Fruit fly (Drosophila melanogaster) whole organism, embryonic: ENCODE measurements around the gene CG16753.
A peak's percentile ranks its signal among the peaks of the same experiment; 100 is the strongest.

Source experiments
- Aef1 ChIP-seq: fragments of 200-800 bp; sonication (Bioruptor generic); IDR thresholded peaks from 3 replicates; pipeline ENCODE4 v1.3.6; 2022; ENCODE audit warnings: missing biosample characterization, missing genetic modification characterization
- Bdp1 ChIP-seq: fragments of 200-800 bp; sonication (Bioruptor generic); optimal IDR thresholded peaks from 3 replicates; lab custom pipeline; 2016; ENCODE audit warnings: missing biosample characterization, missing genetic modification characterization
- Bgb ChIP-seq: fragments of 200-800 bp; sonication (Bioruptor generic); IDR thresholded peaks from 2 replicates; pipeline ENCODE4 v1.3.6; 2022; ENCODE audit warnings: missing biosample characterization, missing genetic modification characterization; ENCODE audit not compliant: partially characterized antibody
- CG14860 ChIP-seq: fragments of 200-800 bp; sonication (Bioruptor generic); IDR thresholded peaks from 3 replicates; pipeline ENCODE4 v1.3.6; 2022; ENCODE audit warnings: missing biosample characterization, missing genetic modification characterization; ENCODE audit not compliant: partially characterized antibody
- CG16813 ChIP-seq: fragments of 200-800 bp; sonication (Bioruptor generic); IDR thresholded peaks from 3 replicates; pipeline ENCODE4 v1.3.6; 2022; ENCODE audit warnings: missing biosample characterization, missing genetic modification characterization; ENCODE audit not compliant: partially characterized antibody
- CG3065 ChIP-seq: fragments of 200-800 bp; sonication (Bioruptor generic); optimal IDR thresholded peaks from 2 replicates; lab custom pipeline; 2016; ENCODE audit warnings: missing biosample characterization, missing genetic modification characterization
- CG34224 ChIP-seq: fragments of 200-800 bp; sonication (Bioruptor generic); IDR thresholded peaks from 3 replicates; pipeline ENCODE4 v1.3.6; 2022; ENCODE audit warnings: missing biosample characterization, missing genetic modification characterization; ENCODE audit not compliant: partially characterized antibody
- CG4328 ChIP-seq: fragments of 200-800 bp; sonication (Bioruptor generic); optimal IDR thresholded peaks from 3 replicates; lab custom pipeline; 2017; ENCODE audit warnings: missing biosample characterization, missing genetic modification reagents, missing genetic modification characterization
- CG4730 ChIP-seq: fragments of 200-800 bp; sonication (Bioruptor generic); IDR thresholded peaks from 2 replicates; pipeline ENCODE4 v1.3.6; 2022; ENCODE audit warnings: missing biosample characterization, missing genetic modification characterization
- CG6791 ChIP-seq: fragments of 200-800 bp; sonication (Bioruptor generic); IDR thresholded peaks from 3 replicates; pipeline ENCODE4 v1.3.6; 2022; ENCODE audit warnings: missing biosample characterization, missing genetic modification characterization; ENCODE audit not compliant: partially characterized antibody
- CG7839 ChIP-seq: fragments of 200-800 bp; sonication (Bioruptor generic); optimal IDR thresholded peaks from 3 replicates; lab custom pipeline; 2018; ENCODE audit warnings: missing biosample characterization, mild to moderate bottlenecking, missing genetic modification characterization, moderate library complexity
- CG8281 ChIP-seq: fragments of 200-800 bp; sonication (Bioruptor generic); optimal IDR thresholded peaks from 2 replicates; lab custom pipeline; 2018; ENCODE audit warnings: missing biosample characterization, mild to moderate bottlenecking, missing genetic modification characterization, moderate library complexity
- Dll ChIP-seq: fragments of 200-800 bp; sonication (Bioruptor generic); IDR thresholded peaks from 4 replicates; pipeline ENCODE4 v1.3.6; 2022; ENCODE audit warnings: missing biosample characterization, missing genetic modification characterization; ENCODE audit not compliant: partially characterized antibody
- Fer3 ChIP-seq: fragments of 200-800 bp; sonication (Bioruptor generic); optimal IDR thresholded peaks from 2 replicates; lab custom pipeline; 2018; ENCODE audit warnings: missing biosample characterization, mild to moderate bottlenecking, missing genetic modification characterization, moderate library complexity
- HHEX ChIP-seq: fragments of 200-800 bp; sonication (Bioruptor generic); optimal IDR thresholded peaks from 3 replicates; lab custom pipeline; 2017; ENCODE audit warnings: missing biosample characterization, mild to moderate bottlenecking, missing genetic modification characterization, missing genetic modification reagents
- Hmr ChIP-seq: fragments of 200-800 bp; sonication (Bioruptor generic); optimal IDR thresholded peaks from 3 replicates; lab custom pipeline; 2017; ENCODE audit warnings: mild to moderate bottlenecking, missing biosample characterization, missing genetic modification reagents, missing genetic modification characterization
- Med ChIP-seq: fragments of 200-800 bp; sonication (Bioruptor generic); peaks from one replicate; lab custom pipeline; 2016; ENCODE audit warnings: missing biosample characterization, missing genetic modification characterization, mild to moderate bottlenecking, inconsistent platforms, moderate library complexity
- Scr ChIP-seq: fragments of 200-800 bp; sonication (Bioruptor generic); IDR thresholded peaks from 2 replicates; pipeline ENCODE4 v1.3.6; 2022; ENCODE audit warnings: missing biosample characterization, missing genetic modification characterization; ENCODE audit not compliant: partially characterized antibody
- Ssrp ChIP-seq: fragments of 200-800 bp; sonication (Bioruptor generic); optimal IDR thresholded peaks from 2 replicates; lab custom pipeline; 2018; ENCODE audit warnings: missing biosample characterization, mild to moderate bottlenecking, missing genetic modification characterization, moderate library complexity
- amos ChIP-seq: fragments of 200-800 bp; sonication (Bioruptor generic); IDR thresholded peaks from 2 replicates; pipeline ENCODE4 v1.3.6; 2022; ENCODE audit warnings: missing biosample characterization, missing genetic modification characterization; ENCODE audit not compliant: partially characterized antibody
- ato ChIP-seq: fragments of 200-800 bp; sonication (Bioruptor generic); IDR thresholded peaks from 2 replicates; pipeline ENCODE4 v1.3.6; 2022; ENCODE audit warnings: missing biosample characterization, missing genetic modification characterization; ENCODE audit not compliant: partially characterized antibody
- btn ChIP-seq: fragments of 200-800 bp; sonication (Bioruptor generic); optimal IDR thresholded peaks from 2 replicates; lab custom pipeline; 2016; ENCODE audit warnings: missing biosample characterization, missing genetic modification characterization
- cad ChIP-seq: fragments of >200 bp; optimal IDR thresholded peaks from 2 replicates; lab custom pipeline; 2017; ENCODE audit warnings: missing biosample characterization, missing genetic modification characterization
- chif ChIP-seq, 2 experiments: fragments of 200-800 bp; sonication (Bioruptor generic); optimal IDR thresholded peaks; 3 replicates each; lab custom pipeline; 2016; ENCODE audit warnings: missing biosample characterization in 2 of 2, missing genetic modification characterization in 2 of 2
- exex ChIP-seq: fragments of 200-800 bp; sonication (Bioruptor generic); optimal IDR thresholded peaks from 4 replicates; lab custom pipeline; 2018; ENCODE audit warnings: missing biosample characterization, mild to moderate bottlenecking, missing genetic modification characterization, moderate library complexity
- gcm ChIP-seq: fragments of 200-800 bp; sonication (Bioruptor generic); optimal IDR thresholded peaks from 2 replicates; lab custom pipeline; 2019; ENCODE audit warnings: missing biosample characterization, mild to moderate bottlenecking, missing genetic modification characterization, moderate library complexity
- h ChIP-seq: fragments of >200 bp; optimal IDR thresholded peaks from 2 replicates; lab custom pipeline; 2017
- hb ChIP-seq: fragments of 200-800 bp; sonication (Bioruptor generic); IDR thresholded peaks from 3 replicates; pipeline ENCODE4 v1.3.6; 2022; ENCODE audit warnings: missing biosample characterization, missing genetic modification characterization; ENCODE audit not compliant: partially characterized antibody
- hbn ChIP-seq: fragments of 200-800 bp; sonication (Bioruptor generic); IDR thresholded peaks from 2 replicates; pipeline ENCODE4 v1.3.6; 2022; ENCODE audit warnings: missing biosample characterization, missing genetic modification characterization; ENCODE audit not compliant: partially characterized antibody
- knrl ChIP-seq: fragments of 200-800 bp; sonication (Bioruptor generic); IDR thresholded peaks from 3 replicates; pipeline ENCODE4 v1.3.6; 2022; ENCODE audit warnings: missing biosample characterization, missing genetic modification characterization; ENCODE audit not compliant: partially characterized antibody
- lmd ChIP-seq: fragments of 200-800 bp; sonication (Bioruptor generic); IDR thresholded peaks from 2 replicates; pipeline ENCODE4 v1.3.6; 2022; ENCODE audit warnings: missing biosample characterization, missing genetic modification characterization
- mld ChIP-seq: fragments of 200-800 bp; sonication (Bioruptor generic); IDR thresholded peaks from 3 replicates; pipeline ENCODE4 v1.3.6; 2022; ENCODE audit warnings: missing biosample characterization, missing genetic modification characterization; ENCODE audit not compliant: partially characterized antibody
- nerfin-2 ChIP-seq: fragments of 200-800 bp; sonication (Bioruptor generic); IDR thresholded peaks from 2 replicates; pipeline ENCODE4 v1.3.6; 2022; ENCODE audit warnings: missing biosample characterization, missing genetic modification characterization; ENCODE audit not compliant: partially characterized antibody
- sens ChIP-seq: fragments of 200-800 bp; sonication (Bioruptor generic); peaks from one replicate; lab custom pipeline; 2016; ENCODE audit warnings: missing biosample characterization, missing genetic modification characterization
- sna ChIP-seq: fragments of 200-800 bp; sonication (Bioruptor generic); IDR thresholded peaks from 2 replicates; pipeline ENCODE4 v1.3.6; 2022; ENCODE audit warnings: missing biosample characterization, missing genetic modification characterization; ENCODE audit not compliant: partially characterized antibody
- so ChIP-seq: fragments of 200-800 bp; sonication (Bioruptor generic); IDR thresholded peaks from 3 replicates; pipeline ENCODE4 v1.3.6; 2022; ENCODE audit warnings: missing biosample characterization, missing genetic modification characterization
- sqz ChIP-seq: fragments of 200-800 bp; sonication (Bioruptor generic); optimal IDR thresholded peaks from 3 replicates; lab custom pipeline; 2018; ENCODE audit warnings: missing biosample characterization, mild to moderate bottlenecking, missing genetic modification characterization
- sr ChIP-seq: fragments of 200-800 bp; sonication (Bioruptor generic); IDR thresholded peaks from 3 replicates; pipeline ENCODE4 v1.3.6; 2022; ENCODE audit warnings: missing biosample characterization, missing genetic modification characterization
- tna ChIP-seq: fragments of 200-800 bp; sonication (Bioruptor generic); IDR thresholded peaks from 2 replicates; pipeline ENCODE4 v1.3.6; 2022; ENCODE audit warnings: missing biosample characterization, missing genetic modification characterization; ENCODE audit not compliant: partially characterized antibody
- toy ChIP-seq: fragments of 200-800 bp; sonication (Bioruptor generic); IDR thresholded peaks from 2 replicates; pipeline ENCODE4 v1.3.6; 2022; ENCODE audit warnings: missing biosample characterization, missing genetic modification characterization
- unc-4 ChIP-seq: fragments of 200-800 bp; sonication (Bioruptor generic); IDR thresholded peaks from 2 replicates; pipeline ENCODE4 v1.3.6; 2022; ENCODE audit warnings: missing biosample characterization, missing genetic modification characterization; ENCODE audit not compliant: partially characterized antibody
- vnd ChIP-seq: fragments of 200-800 bp; sonication (Bioruptor generic); IDR thresholded peaks from 3 replicates; pipeline ENCODE4 v1.3.6; 2022; ENCODE audit warnings: missing biosample characterization, missing genetic modification characterization; ENCODE audit not compliant: partially characterized antibody
- vvl ChIP-seq: fragments of 200-800 bp; sonication (Bioruptor generic); IDR thresholded peaks from 2 replicates; pipeline ENCODE4 v1.3.6; 2022; ENCODE audit warnings: missing biosample characterization, missing genetic modification characterization

Gene CG16753

DNA sequence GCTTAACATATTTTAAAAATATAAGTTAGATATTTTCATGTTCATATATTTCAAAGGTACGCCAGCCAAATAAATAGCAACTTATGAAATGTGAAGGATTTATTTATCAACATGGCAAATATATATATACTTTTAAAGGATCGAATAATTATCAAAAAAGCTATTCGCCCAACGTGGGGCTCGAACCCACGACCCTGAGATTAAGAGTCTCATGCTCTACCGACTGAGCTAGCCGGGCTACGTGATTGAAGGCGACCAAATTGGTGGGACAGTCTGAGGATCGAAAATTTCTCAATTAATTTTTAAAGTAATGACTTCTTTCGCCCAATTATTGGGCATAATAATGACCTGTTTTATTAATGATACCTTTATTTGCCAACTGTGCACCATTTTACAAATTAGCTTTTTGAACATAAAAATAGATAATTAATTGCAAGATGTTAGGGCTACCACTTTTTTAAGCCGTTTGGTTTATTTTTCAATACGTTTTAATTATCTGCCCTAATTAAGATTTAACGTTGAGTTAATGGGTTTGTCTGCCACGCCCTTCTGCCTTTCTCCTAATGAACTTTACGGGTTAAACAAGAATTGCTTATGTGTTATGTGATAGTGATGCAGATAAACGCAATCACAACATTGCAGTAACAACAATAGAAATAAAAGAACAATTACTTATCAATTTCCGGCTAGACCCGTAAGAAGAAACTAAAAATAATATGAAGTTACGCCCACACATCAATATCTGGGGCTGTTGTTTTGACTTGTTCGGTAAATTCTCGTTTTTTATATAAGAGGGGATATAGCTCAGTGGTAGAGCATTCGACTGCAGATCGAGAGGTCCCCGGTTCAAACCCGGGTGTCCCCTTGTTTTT, 42.1 kb downstream of the CG16753 start (continued):
- peak; percentile 54; the same call in 2 of the 3 replicates for TF ChIP-seq CG14860 (GFP tag; lab: Robert Waterston, UW)
- no peak for TF ChIP-seq cad (GFP tag; lab: Kevin White, UChicago)
- no peak for TF ChIP-seq toy (GFP tag; lab: Robert Waterston, UW)
- no peak for TF ChIP-seq h
- peak; percentile 97 for TF ChIP-seq Bdp1 (GFP tag; lab: Kevin White, UChicago)
- peak; percentile 14 for TF ChIP-seq sens
- peak; percentile 12; the same call in 1 of the 3 replicates for TF ChIP-seq CG34224
- no peak for TF ChIP-seq Aef1
- TF ChIP-seq btn (GFP tag; lab: Kevin White, UChicago) = no peak
- peak; percentile 61; the same call in 1 of the 2 replicates for TF ChIP-seq tna
- TF ChIP-seq HHEX = no peak
- TF ChIP-seq Scr = peak; percentile 45
- TF ChIP-seq vnd (GFP tag; lab: Robert Waterston, UW) = peak; percentile 44; the same call in 1 of the 3 replicates
- TF ChIP-seq CG6791 = peak; percentile 75
- TF ChIP-seq CG3065 = peak; percentile 19
- TF ChIP-seq hbn (GFP tag; lab: Robert Waterston, UW) = no peak
- peak; percentile 71; the same call in 1 of the 2 replicates for TF ChIP-seq amos
- TF ChIP-seq Hmr (GFP tag; lab: Kevin White, UChicago) = no peak
- TF ChIP-seq CG8281 (tag; lab: Kevin White, UChicago) = no peak
- TF ChIP-seq Ssrp (tag; lab: Kevin White, UChicago) = no peak
- TF ChIP-seq exex (tag; lab: Kevin White, UChicago) = peak; percentile 71
- peak; percentile 15; the same call in 1 of the 4 replicates for TF ChIP-seq Dll (GFP tag; lab: Robert Waterston, UW)
- TF ChIP-seq Fer3 (tag; lab: Kevin White, UChicago) = no peak
- peak; percentile 30 for TF ChIP-seq sqz
- TF ChIP-seq sr (GFP tag; lab: Robert Waterston, UW) = peak; percentile 57; the same call in 1 of the 3 replicates
- no peak for TF ChIP-seq chif (GFP tag; optimal IDR thresholded peaks at IDR 0.05; lab: Kevin White, UChicago)
- peak; percentile 73 for TF ChIP-seq CG16813
- TF ChIP-seq Bgb (GFP tag; lab: Robert Waterston, UW) = peak; percentile 60
- TF ChIP-seq so (GFP tag; lab: Robert Waterston, UW) = no peak
- no peak for TF ChIP-seq gcm (GFP tag; lab: Kevin White, UChicago)
- peak; percentile 13; the same call in 1 of the 2 replicates for TF ChIP-seq vvl
- peak; percentile 69; the same call in 2 of the 3 replicates for TF ChIP-seq mld (GFP tag; lab: Robert Waterston, UW)
- TF ChIP-seq ato (GFP tag; lab: Robert Waterston, UW) = peak; percentile 41
- TF ChIP-seq unc-4 (GFP tag; lab: Robert Waterston, UW) = 0 out of 2 replicates have a peak, but pooled peaks have one; percentile 18

DNA sequence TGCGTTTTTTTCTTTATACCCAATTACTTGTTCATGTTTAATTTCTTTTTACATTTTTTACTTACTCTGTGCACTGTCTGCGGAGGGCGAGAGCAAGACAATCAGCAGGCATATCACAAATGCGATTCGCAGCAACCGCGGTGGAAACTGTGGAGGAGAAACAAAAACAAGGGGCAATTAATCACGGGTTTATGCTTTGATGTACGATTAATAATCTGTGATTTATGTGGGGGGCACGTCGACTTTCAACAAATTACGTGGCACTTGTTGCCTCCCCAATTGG, 42.7 kb downstream of the CG16753 start:
- TF ChIP-seq sna (GFP tag; lab: Robert Waterston, UW) (0 out of 2 replicates have a peak, but pooled peaks have one; percentile 14), lmd (GFP tag; lab: Robert Waterston, UW) (no peak), mld (GFP tag; lab: Robert Waterston, UW) (0 out of 3 replicates have a peak, but pooled peaks have one; percentile 3), Med (GFP tag; lab: Kevin White, UChicago) (peak; percentile 50), sens (peak; percentile 28), CG7839 (tag; lab: Kevin White, UChicago) (no peak), hb (GFP tag; lab: Robert Waterston, UW) (peak; percentile 52; the same call in 1 of the 3 replicates), CG4730 (GFP tag; lab: Robert Waterston, UW) (no peak), nerfin-2 (peak; percentile 49; the same call in 1 of the 2 replicates), knrl (peak; percentile 34; the same call in 2 of the 3 replicates), CG4328 (GFP tag; lab: Kevin White, UChicago) (no peak)
